Fruit fly (Drosophila melanogaster) whole organism, prepupa: ENCODE results near the gene Cdc7.
A peak's percentile ranks its signal among the peaks of the same experiment; 100 is the strongest.

Experiments used
- CG10631 ChIP-seq: fragments of 200-800 bp; sonication (Bioruptor generic); optimal IDR thresholded peaks from 2 replicates; lab custom pipeline; 2016; ENCODE audit warnings: missing biosample characterization, missing genetic modification characterization
- CG10669 ChIP-seq: fragments of 200-800 bp; sonication (Bioruptor generic); optimal IDR thresholded peaks from 3 replicates; lab custom pipeline; 2018; ENCODE audit warnings: missing biosample characterization, mild to moderate bottlenecking, missing genetic modification characterization, moderate library complexity
- CG11762 ChIP-seq: fragments of 200-800 bp; sonication (Bioruptor generic); optimal IDR thresholded peaks from 3 replicates; lab custom pipeline; 2016; ENCODE audit warnings: missing biosample characterization, missing genetic modification characterization; ENCODE audit not compliant: insufficient read depth
- CG11902 ChIP-seq: fragments of 200-800 bp; sonication (Bioruptor generic); optimal IDR thresholded peaks from 3 replicates; lab custom pipeline; 2016; ENCODE audit warnings: missing biosample characterization, missing genetic modification characterization
- CG15336 ChIP-seq: fragments of 200-800 bp; sonication (Bioruptor generic); IDR thresholded peaks from 2 replicates; pipeline ENCODE4 v1.3.6; 2022; ENCODE audit warnings: missing biosample characterization, missing genetic modification characterization
- CG1621 ChIP-seq: fragments of 200-800 bp; sonication (Bioruptor generic); optimal IDR thresholded peaks from 3 replicates; lab custom pipeline; 2018; ENCODE audit warnings: missing biosample characterization, mild to moderate bottlenecking, missing genetic modification characterization
- CG16779 ChIP-seq: fragments of 200-800 bp; sonication (Bioruptor generic); optimal IDR thresholded peaks from 3 replicates; lab custom pipeline; 2017; ENCODE audit warnings: missing biosample characterization, mild to moderate bottlenecking, missing genetic modification characterization
- CG3032 ChIP-seq: fragments of 200-800 bp; optimal IDR thresholded peaks from 2 replicates; lab custom pipeline; 2019; ENCODE audit warnings: missing biosample characterization, mild to moderate bottlenecking, missing genetic modification characterization, moderate library complexity
- CG31627 ChIP-seq: fragments of 200-800 bp; sonication (Bioruptor generic); optimal IDR thresholded peaks from 3 replicates; lab custom pipeline; 2016; ENCODE audit warnings: missing biosample characterization, missing genetic modification characterization
- CG32006 ChIP-seq: fragments of 200-800 bp; sonication (Bioruptor generic); optimal IDR thresholded peaks from 3 replicates; lab custom pipeline; 2017; ENCODE audit warnings: missing biosample characterization, mild to moderate bottlenecking, missing genetic modification characterization
- CG34406 ChIP-seq: fragments of 200-800 bp; sonication (Bioruptor generic); optimal IDR thresholded peaks from 3 replicates; lab custom pipeline; 2016; ENCODE audit warnings: missing biosample characterization, missing genetic modification characterization
- CG3919 ChIP-seq: fragments of 200-800 bp; sonication (Bioruptor generic); optimal IDR thresholded peaks from 3 replicates; lab custom pipeline; 2016; ENCODE audit warnings: missing biosample characterization, missing genetic modification characterization
- CG6163 ChIP-seq: fragments of 200-800 bp; sonication (Bioruptor generic); IDR thresholded peaks from 3 replicates; pipeline ENCODE4 v1.3.6; 2022; ENCODE audit warnings: missing biosample characterization, missing genetic modification characterization
- CG6276 ChIP-seq: fragments of 200-800 bp; sonication (Bioruptor generic); optimal IDR thresholded peaks from 2 replicates; lab custom pipeline; 2017; ENCODE audit warnings: missing biosample characterization, mild to moderate bottlenecking, missing genetic modification characterization
- CG6808 ChIP-seq: fragments of 200-800 bp; sonication (Bioruptor generic); optimal IDR thresholded peaks from 3 replicates; lab custom pipeline; 2017; ENCODE audit warnings: missing biosample characterization, missing genetic modification characterization, mild to moderate bottlenecking, moderate library complexity, missing genetic modification reagents
- CG7368 ChIP-seq: fragments of 200-800 bp; sonication (Bioruptor generic); optimal IDR thresholded peaks from 3 replicates; lab custom pipeline; 2016; ENCODE audit warnings: missing biosample characterization, missing genetic modification characterization
- CG8119 ChIP-seq: fragments of 200-800 bp; sonication (Bioruptor generic); IDR thresholded peaks from 3 replicates; pipeline ENCODE4 v1.3.6; 2022; ENCODE audit warnings: missing biosample characterization, missing genetic modification characterization
- CG8319 ChIP-seq: fragments of 200-800 bp; sonication (Bioruptor generic); optimal IDR thresholded peaks from 3 replicates; lab custom pipeline; 2016; ENCODE audit warnings: missing biosample characterization, missing genetic modification characterization
- CG9139 ChIP-seq: fragments of 200-800 bp; sonication (Bioruptor generic); optimal IDR thresholded peaks from 3 replicates; lab custom pipeline; 2017; ENCODE audit warnings: missing biosample characterization, mild to moderate bottlenecking, missing genetic modification characterization
- Eip78C ChIP-seq: fragments of 200-800 bp; sonication (Bioruptor generic); peaks from one replicate; lab custom pipeline; 2016; ENCODE audit warnings: missing biosample characterization, missing genetic modification characterization
- Ets21C ChIP-seq: fragments of 200-800 bp; sonication (Bioruptor generic); optimal IDR thresholded peaks from 3 replicates; lab custom pipeline; 2016; ENCODE audit warnings: missing biosample characterization, missing genetic modification characterization
- Gug ChIP-seq: fragments of 200-800 bp; sonication (Bioruptor generic); IDR thresholded peaks from 2 replicates; pipeline ENCODE4 v1.3.6; 2022; ENCODE audit warnings: missing biosample characterization, missing genetic modification characterization
- Hr4 ChIP-seq: fragments of 200-800 bp; sonication (Bioruptor generic); optimal IDR thresholded peaks from 3 replicates; lab custom pipeline; 2016; ENCODE audit warnings: missing biosample characterization, missing genetic modification characterization
- Lpt ChIP-seq: fragments of 200-800 bp; sonication (Bioruptor generic); optimal IDR thresholded peaks from 3 replicates; lab custom pipeline; 2016; ENCODE audit warnings: missing biosample characterization, missing genetic modification characterization
- Met ChIP-seq: fragments of 200-800 bp; sonication (Bioruptor generic); optimal IDR thresholded peaks from 3 replicates; lab custom pipeline; 2016; ENCODE audit warnings: missing biosample characterization, missing genetic modification characterization
- Sox102F ChIP-seq: fragments of 200-800 bp; sonication (Bioruptor generic); optimal IDR thresholded peaks from 2 replicates; lab custom pipeline; 2016; ENCODE audit warnings: missing biosample characterization, mild to moderate bottlenecking, missing genetic modification characterization
- achi ChIP-seq: fragments of 200-800 bp; sonication (Bioruptor generic); optimal IDR thresholded peaks from 3 replicates; lab custom pipeline; 2016; ENCODE audit warnings: missing biosample characterization, missing genetic modification characterization
- acj6 ChIP-seq: fragments of 200-800 bp; sonication (Bioruptor generic); optimal IDR thresholded peaks from 3 replicates; lab custom pipeline; 2016; ENCODE audit warnings: missing biosample characterization, missing genetic modification characterization
- cyc ChIP-seq: fragments of 200-800 bp; sonication (Bioruptor generic); optimal IDR thresholded peaks from 3 replicates; lab custom pipeline; 2016; ENCODE audit warnings: missing biosample characterization, missing genetic modification characterization
- dac ChIP-seq: fragments of 200-800 bp; sonication (Bioruptor generic); optimal IDR thresholded peaks from 2 replicates; lab custom pipeline; 2017; ENCODE audit warnings: missing biosample characterization, mild to moderate bottlenecking, missing genetic modification characterization
- dsx ChIP-seq: fragments of 200-800 bp; optimal IDR thresholded peaks from 3 replicates; lab custom pipeline; 2019; ENCODE audit warnings: missing biosample characterization, mild to moderate bottlenecking, missing genetic modification characterization, moderate library complexity; ENCODE audit not compliant: poor library complexity, severe bottlenecking
- eg ChIP-seq: fragments of 200-800 bp; sonication (Bioruptor generic); IDR thresholded peaks from 3 replicates; pipeline ENCODE4 v1.3.6; 2022; ENCODE audit warnings: missing biosample characterization, missing genetic modification characterization
- esn ChIP-seq: fragments of 200-800 bp; sonication (Bioruptor generic); optimal IDR thresholded peaks from 2 replicates; lab custom pipeline; 2016; ENCODE audit warnings: missing biosample characterization, mild to moderate bottlenecking, missing genetic modification characterization, moderate library complexity
- fd59A ChIP-seq: fragments of 200-800 bp; sonication (Bioruptor generic); optimal IDR thresholded peaks from 2 replicates; lab custom pipeline; 2017; ENCODE audit warnings: missing biosample characterization, mild to moderate bottlenecking, missing genetic modification characterization, missing genetic modification reagents
- fkh ChIP-seq: fragments of 200-800 bp; sonication (Bioruptor generic); optimal IDR thresholded peaks from 3 replicates; lab custom pipeline; 2017; ENCODE audit warnings: missing biosample characterization, mild to moderate bottlenecking, missing genetic modification characterization, moderate library complexity
- net ChIP-seq: fragments of 200-800 bp; sonication (Bioruptor generic); optimal IDR thresholded peaks from 3 replicates; lab custom pipeline; 2016; ENCODE audit warnings: missing biosample characterization, missing genetic modification characterization
- pdm3 ChIP-seq: fragments of 200-800 bp; sonication (Bioruptor generic); optimal IDR thresholded peaks from 3 replicates; lab custom pipeline; 2016; ENCODE audit warnings: missing biosample characterization, missing genetic modification characterization
- salr ChIP-seq, 2 experiments: fragments of 200-800 bp; sonication (Bioruptor generic); optimal IDR thresholded peaks; 3 replicates each; lab custom pipeline; 2016 to 2018; ENCODE audit warnings: missing biosample characterization in 2 of 2, missing genetic modification characterization in 2 of 2, mild to moderate bottlenecking in 1 of 2
- spab ChIP-seq: fragments of 200-800 bp; sonication (Bioruptor generic); optimal IDR thresholded peaks from 2 replicates; lab custom pipeline; 2017; ENCODE audit warnings: missing biosample characterization, mild to moderate bottlenecking, missing genetic modification characterization, missing genetic modification reagents
- ss ChIP-seq, 2 experiments: fragments of 200-800 bp; sonication (Bioruptor generic); optimal IDR thresholded peaks; 2 replicates in 1 of 2; 3 replicates in 1 of 2; lab custom pipeline; 2017 to 2018; ENCODE audit warnings: mild to moderate bottlenecking in 2 of 2, missing biosample characterization in 2 of 2, missing genetic modification characterization in 2 of 2, moderate library complexity in 1 of 2
- svp ChIP-seq: fragments of 200-800 bp; sonication (Bioruptor generic); peaks from one replicate; lab custom pipeline; 2016; ENCODE audit warnings: missing biosample characterization, missing genetic modification characterization
- topi ChIP-seq: fragments of 200-800 bp; sonication (Bioruptor generic); optimal IDR thresholded peaks from 3 replicates; lab custom pipeline; 2016; ENCODE audit warnings: missing biosample characterization, missing genetic modification characterization

Cdc7 gene

DNA sequence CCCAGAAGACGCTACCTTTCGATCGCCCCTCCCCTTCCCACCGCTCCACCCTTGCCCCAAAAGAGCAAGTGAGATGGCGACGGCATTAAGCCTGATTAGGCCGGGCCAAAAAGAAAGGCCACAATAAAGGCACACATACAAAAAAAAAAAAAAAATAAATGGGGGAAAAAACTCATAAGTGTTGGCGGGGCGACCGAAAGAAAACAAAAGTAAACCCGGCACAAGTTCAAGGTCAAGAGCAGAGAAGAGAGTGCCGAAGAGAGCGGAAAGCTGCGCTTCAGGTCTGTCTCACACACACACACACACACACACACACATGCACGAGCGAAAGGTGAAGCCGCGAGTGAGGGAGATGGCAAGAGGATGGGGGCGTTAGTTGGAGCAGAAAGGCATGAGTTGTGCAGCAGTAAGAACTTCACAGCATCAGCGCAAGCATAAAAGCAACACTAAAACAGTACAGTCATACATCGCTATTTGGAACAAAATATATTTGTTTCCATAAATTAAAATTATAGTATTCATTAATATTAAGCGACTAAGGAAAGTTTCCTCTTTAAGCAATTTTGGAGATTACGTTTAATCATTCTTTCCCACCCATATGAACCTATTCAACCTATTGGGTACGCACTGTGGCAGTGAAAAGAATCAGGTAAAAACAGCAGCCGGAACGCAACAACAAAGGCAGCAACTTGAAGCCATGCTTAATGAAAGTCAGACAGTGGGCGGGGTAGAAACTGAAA lies 30.2 kb upstream of the Cdc7 start (continued):
- peak; percentile 38 for TF ChIP-seq Ets21C
- peak; percentile 11 to 19 for TF ChIP-seq salr (GFP tag; optimal IDR thresholded peaks at IDR 0.05; lab: Kevin White, UChicago)
- peak; percentile 87 for TF ChIP-seq svp (GFP tag; lab: Kevin White, UChicago)
- peak; percentile 69; the same call in 2 of the 3 replicates for TF ChIP-seq eg (GFP tag; lab: Robert Waterston, UW)
- TF ChIP-seq CG11902 (GFP tag; lab: Kevin White, UChicago), result peak; percentile 17
- peak; percentile 54 for TF ChIP-seq topi (GFP tag; lab: Kevin White, UChicago)
- TF ChIP-seq CG6276 (GFP tag; lab: Kevin White, UChicago), result peak; percentile 15
- peak; percentile 75 for TF ChIP-seq esn (GFP tag; lab: Kevin White, UChicago)
- TF ChIP-seq pdm3, result peak; percentile 59
- TF ChIP-seq CG8319 (GFP tag; lab: Kevin White, UChicago), result no peak
- peak; percentile 7 for TF ChIP-seq CG34406
- no peak for TF ChIP-seq fkh (GFP tag; lab: Kevin White, UChicago)
- no peak for TF ChIP-seq CG16779 (tag; lab: Kevin White, UChicago)
- peak; percentile 46 for TF ChIP-seq CG31627
- peak; percentile 29 for TF ChIP-seq CG1621 (tag; lab: Kevin White, UChicago)
- peak; percentile 49 for TF ChIP-seq CG6808 (GFP tag; lab: Kevin White, UChicago)
- TF ChIP-seq, all 60 proteins: peak for 49

DNA sequence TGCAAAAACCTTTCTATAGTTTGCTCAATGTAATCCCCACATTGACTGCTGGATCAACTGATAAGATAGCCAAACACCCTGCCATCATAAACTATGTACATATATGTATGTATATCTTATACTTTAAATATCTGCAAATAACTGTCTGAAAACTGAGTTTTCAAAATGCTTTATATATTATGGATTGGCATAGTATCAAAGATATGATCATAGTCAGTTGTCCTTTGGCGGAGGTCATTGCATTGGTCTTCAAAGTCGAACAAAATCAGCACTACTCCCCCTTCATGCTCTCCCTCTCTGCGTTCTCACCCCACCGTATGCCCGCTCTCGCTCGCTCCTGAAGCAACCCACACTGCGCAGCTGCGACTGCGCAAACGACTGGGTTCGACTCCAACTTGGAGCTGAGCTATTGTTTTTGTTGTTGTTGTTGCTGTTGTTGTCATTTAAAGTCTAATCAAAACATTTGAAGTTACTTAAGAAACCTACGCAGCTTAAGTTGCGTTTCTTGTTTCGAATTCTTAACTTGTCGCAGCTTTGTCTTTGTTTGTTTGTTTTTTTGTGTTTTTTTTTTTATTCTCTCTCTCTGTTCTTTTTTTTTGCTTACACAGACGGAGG lies 29.3 kb upstream of the Cdc7 start:
- TF ChIP-seq topi (GFP tag; lab: Kevin White, UChicago) (peak; percentile 9), eg (GFP tag; lab: Robert Waterston, UW) (0 out of 3 replicates have a peak, but pooled peaks have one; percentile 22), dac (GFP tag; lab: Kevin White, UChicago) (no peak), CG16779 (tag; lab: Kevin White, UChicago) (no peak), CG15336 (GFP tag; lab: Robert Waterston, UW) (0 out of 2 replicates have a peak, but pooled peaks have one; percentile 8), CG10631 (GFP tag; lab: Kevin White, UChicago) (peak; percentile 14), Lpt (GFP tag; lab: Kevin White, UChicago) (no peak), CG6276 (GFP tag; lab: Kevin White, UChicago) (no peak), CG32006 (GFP tag; lab: Kevin White, UChicago) (peak; percentile 24), fkh (GFP tag; lab: Kevin White, UChicago) (peak; percentile 4), CG9139 (GFP tag; lab: Kevin White, UChicago) (no peak), Hr4 (GFP tag; lab: Kevin White, UChicago) (peak; percentile 1), Eip78C (GFP tag; lab: Kevin White, UChicago) (peak; percentile 69)
- TF ChIP-seq, all 60 proteins: peak for 8

DNA sequence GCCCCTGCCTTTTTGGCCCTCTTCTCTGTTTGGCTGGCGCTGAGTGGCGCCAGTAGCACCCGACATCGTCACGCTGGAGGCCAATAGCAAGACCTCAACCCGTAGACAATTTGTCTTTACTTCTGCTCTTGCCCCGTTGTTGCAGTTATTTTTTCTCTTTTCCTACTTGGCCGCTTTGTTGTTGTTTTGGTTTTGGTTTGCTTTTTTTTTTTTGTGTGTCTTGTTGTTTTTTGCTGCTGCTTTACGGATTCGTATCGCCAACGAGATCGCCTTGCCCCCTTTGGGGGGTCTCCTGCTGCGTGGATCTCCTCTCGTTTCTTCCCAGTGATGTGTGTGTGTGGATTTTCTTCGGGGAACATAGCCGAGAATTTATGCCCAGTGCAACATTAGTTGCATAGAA lies 22.5 kb upstream of the Cdc7 start:
- TF ChIP-seq CG8319 (GFP tag; lab: Kevin White, UChicago) (no peak), cyc (GFP tag; lab: Kevin White, UChicago) (no peak), fd59A (no peak), CG3032 (tag; lab: Kevin White, UChicago) (peak; percentile 14), CG8119 (GFP tag; lab: Robert Waterston, UW) (peak; percentile 91), CG6163 (GFP tag; lab: Robert Waterston, UW) (peak; percentile 84), CG1621 (tag; lab: Kevin White, UChicago) (peak; percentile 27), topi (GFP tag; lab: Kevin White, UChicago) (no peak), CG6808 (GFP tag; lab: Kevin White, UChicago) (peak; percentile 54), CG3919 (GFP tag; lab: Kevin White, UChicago) (peak; percentile 1), spab (GFP tag; lab: Kevin White, UChicago) (peak; percentile 5), acj6 (GFP tag; lab: Kevin White, UChicago) (peak; percentile 0), Eip78C (GFP tag; lab: Kevin White, UChicago) (peak; percentile 47), CG15336 (GFP tag; lab: Robert Waterston, UW) (peak; percentile 75), ss (GFP tag; optimal IDR thresholded peaks at IDR 0.05; lab: Kevin White, UChicago) (peak; percentile 68 to 71), dac (GFP tag; lab: Kevin White, UChicago) (peak; percentile 2), dsx (GFP tag; lab: Kevin White, UChicago) (peak; percentile 55), Gug (GFP tag; lab: Robert Waterston, UW) (peak; percentile 35), CG32006 (GFP tag; lab: Kevin White, UChicago) (peak; percentile 46), CG6276 (GFP tag; lab: Kevin White, UChicago) (peak; percentile 70), esn (GFP tag; lab: Kevin White, UChicago) (no peak), CG11762 (no peak), salr (GFP tag; optimal IDR thresholded peaks at IDR 0.05; lab: Kevin White, UChicago) (peak in 1 of 2 experiments; percentile 64), CG16779 (tag; lab: Kevin White, UChicago) (peak; percentile 55), CG7368 (GFP tag; lab: Kevin White, UChicago) (no peak), achi (GFP tag; lab: Kevin White, UChicago) (peak; percentile 29), CG10669 (GFP tag; lab: Kevin White, UChicago) (peak; percentile 10), Met (GFP tag; lab: Kevin White, UChicago) (no peak), net (peak; percentile 45), Sox102F (GFP tag; lab: Kevin White, UChicago) (no peak), Ets21C (no peak)
